Worm (Caenorhabditis elegans): ENCODE measurements around the gene K12H6.2.

K12H6.2 gene

ce11 chrII:2815017-2815416, 327 bp downstream of the K12H6.2 start:
- TF ChIP-seq him-1 (tag; optimal IDR thresholded peaks at IDR 0.05) (no peak), dao-5 (tag; optimal IDR thresholded peaks at IDR 0.05) (no peak), W03F9.2 (tag; optimal IDR thresholded peaks at IDR 0.05) (no peak)

ce11 chrII:2807674-2808206, 7.6 kb downstream of the K12H6.2 start, which contains the start of gene K12H6.12:
K12H6.12 (plus strand) TSS chrII:2808156.
- TF ChIP-seq him-1 (tag; optimal IDR thresholded peaks at IDR 0.05) (no peak), dao-5 (tag; optimal IDR thresholded peaks at IDR 0.05) (no peak)

ce11 chrII:2805566-2805965, 9.8 kb downstream of the K12H6.2 start:
- TF ChIP-seq him-1 (tag; optimal IDR thresholded peaks at IDR 0.05): no peak
- no peak for TF ChIP-seq W03F9.2 (tag; optimal IDR thresholded peaks at IDR 0.05)
- TF ChIP-seq dao-5 (tag; optimal IDR thresholded peaks at IDR 0.05): no peak

DNA sequence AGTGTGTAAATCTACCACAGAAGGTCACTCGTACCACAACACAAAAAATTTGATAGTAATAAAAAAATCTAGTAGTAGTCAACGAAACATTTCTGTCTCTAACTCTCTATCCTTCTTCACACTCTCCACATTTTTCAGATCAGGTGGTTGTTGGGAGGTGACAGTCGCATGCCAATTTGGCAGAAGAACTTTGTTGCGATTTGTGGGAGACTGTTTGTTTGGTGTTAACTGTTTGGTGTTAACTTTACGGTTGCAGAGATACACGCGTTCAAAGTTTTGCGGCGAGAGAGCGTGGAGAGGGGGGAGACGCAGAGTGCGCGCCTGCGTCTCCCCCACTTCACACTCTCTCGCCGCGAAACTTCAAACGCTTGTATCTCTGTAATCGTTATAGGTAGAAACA, 10.4 kb downstream of the K12H6.2 start:
- TF ChIP-seq dao-5 (tag; optimal IDR thresholded peaks at IDR 0.05): no peak
- TF ChIP-seq him-1 (tag; optimal IDR thresholded peaks at IDR 0.05): no peak
- TF ChIP-seq W03F9.2 (tag; optimal IDR thresholded peaks at IDR 0.05): no peak

- TF ChIP-seq dao-5 (tag; optimal IDR thresholded peaks at IDR 0.05) (no peak), him-1 (tag; optimal IDR thresholded peaks at IDR 0.05) (no peak), W03F9.2 (tag; optimal IDR thresholded peaks at IDR 0.05) (no peak)
Measured at ce11 chrII:2804245-2804644, 11.1 kb downstream of the K12H6.2 start.

DNA sequence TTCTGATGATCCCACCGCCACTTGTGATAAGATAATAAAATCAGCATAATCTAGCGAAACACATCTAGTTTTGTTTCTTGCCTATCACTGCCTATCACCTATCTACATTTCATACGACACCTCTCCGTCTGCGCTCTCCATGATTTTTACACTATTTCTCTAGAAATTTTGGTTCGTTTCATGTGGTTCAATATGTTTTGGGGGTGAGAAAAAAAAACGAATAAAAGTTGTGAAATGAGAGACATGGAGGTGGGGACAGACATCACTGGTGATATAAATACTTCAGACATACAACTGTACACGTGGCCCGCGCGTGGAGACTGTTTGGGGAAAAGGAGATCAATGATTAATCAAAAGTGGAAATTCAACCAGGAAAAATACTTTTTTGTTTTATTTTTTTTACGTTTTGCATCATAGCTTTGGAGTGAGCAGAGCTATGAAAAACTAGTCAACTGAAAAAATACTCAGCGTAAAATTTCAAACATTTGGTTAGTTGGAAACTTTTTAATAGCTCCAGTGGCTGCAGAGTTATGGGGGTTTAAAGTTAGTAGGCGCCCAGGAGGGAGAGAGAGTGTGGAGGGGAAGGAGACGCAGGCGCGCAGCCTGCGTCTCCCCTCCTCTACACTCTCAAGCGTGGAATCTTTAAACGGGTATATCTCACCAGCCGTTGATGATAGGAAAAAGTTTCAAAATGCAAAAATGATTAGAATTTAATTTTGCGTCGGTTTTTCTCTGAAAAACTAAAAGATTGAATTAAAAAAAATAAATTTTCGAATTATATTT, 12.3 kb downstream of the K12H6.2 start:
- TF ChIP-seq dao-5 (tag; optimal IDR thresholded peaks at IDR 0.05): no peak

DNA sequence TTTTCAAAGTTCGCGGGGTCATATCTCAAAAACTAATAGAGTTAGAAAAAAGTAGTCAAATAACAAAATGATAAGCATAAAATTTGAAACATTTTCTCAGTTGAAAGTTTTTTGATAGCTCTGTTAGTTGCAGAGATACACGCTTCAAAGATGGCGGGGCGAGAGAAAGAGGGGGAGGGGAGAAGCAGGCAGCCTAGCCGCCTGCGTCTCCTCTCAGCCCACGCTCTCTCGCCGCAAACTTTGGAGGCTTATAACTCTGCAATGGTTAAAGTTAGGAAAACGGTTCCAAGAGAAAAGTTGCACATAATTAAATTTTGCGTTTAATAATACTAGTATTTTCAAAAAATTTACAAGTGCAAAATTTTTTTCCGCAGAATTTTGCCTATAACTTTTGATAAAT, 13.6 kb downstream of the K12H6.2 start:
- TF ChIP-seq W03F9.2 (tag; optimal IDR thresholded peaks at IDR 0.05) (no peak), dao-5 (tag; optimal IDR thresholded peaks at IDR 0.05) (no peak), him-1 (tag; optimal IDR thresholded peaks at IDR 0.05) (no peak)

DNA sequence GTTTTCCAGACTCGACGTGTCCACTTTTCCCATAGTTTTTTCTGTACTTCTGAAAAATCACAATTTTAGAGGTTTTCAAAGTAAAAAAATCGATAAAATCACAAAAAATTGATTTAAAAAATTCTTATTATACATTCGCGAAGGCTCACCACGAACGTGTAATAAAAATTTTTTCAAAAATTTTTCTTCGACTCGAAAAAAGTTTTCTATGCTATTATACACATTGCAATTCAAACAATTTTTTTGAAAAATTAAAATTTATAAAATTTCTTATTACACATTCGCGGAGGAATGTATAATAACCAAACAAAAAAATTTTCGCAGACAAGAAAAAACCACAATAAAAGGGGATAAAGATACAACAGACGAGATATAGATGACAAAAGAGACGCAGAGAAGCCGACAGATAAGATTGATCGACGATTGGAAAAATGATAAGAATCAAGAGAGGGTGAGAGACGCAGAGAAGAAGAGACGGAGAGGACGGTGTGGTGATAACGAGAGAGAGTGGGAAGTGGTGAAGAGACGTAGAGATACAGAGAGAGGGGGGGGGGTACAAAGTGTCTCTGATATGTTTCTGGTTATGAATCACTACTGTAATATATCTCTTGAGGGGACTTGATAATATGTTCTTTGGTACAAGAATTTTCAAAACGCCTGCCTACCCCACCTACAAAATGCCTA, 14.7 kb downstream of the K12H6.2 start, which contains the start of gene nhr-119:
Gene nhr-119, minus strand, starts transcription at position 51 of the 684 bp plus-strand sequence.
- TF ChIP-seq W03F9.2 (tag; optimal IDR thresholded peaks at IDR 0.05) (peak; percentile 38), dao-5 (tag; optimal IDR thresholded peaks at IDR 0.05) (no peak)

DNA sequence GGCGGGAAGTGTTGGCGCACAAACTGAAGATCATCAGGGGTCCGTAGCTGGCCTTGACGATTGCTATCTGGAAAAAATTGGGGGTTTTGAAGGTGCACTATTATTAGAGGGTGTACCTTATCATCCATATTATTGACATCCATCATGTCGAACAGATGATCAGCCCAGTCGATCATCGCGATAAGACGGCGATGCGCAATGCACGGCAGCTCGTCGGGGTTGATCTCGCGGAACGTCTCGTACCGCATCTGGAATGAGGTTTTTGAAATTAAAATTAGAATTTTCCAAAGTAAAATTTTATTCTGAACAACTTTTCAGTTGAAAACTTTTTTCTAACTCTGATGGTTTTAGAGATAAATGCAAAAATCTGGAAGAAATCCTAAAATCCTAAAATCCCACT, 17.4 kb downstream of the K12H6.2 start:
- TF ChIP-seq him-1 (tag; optimal IDR thresholded peaks at IDR 0.05): no peak
- TF ChIP-seq dao-5 (tag; optimal IDR thresholded peaks at IDR 0.05): no peak
- no peak for TF ChIP-seq W03F9.2 (tag; optimal IDR thresholded peaks at IDR 0.05)

DNA sequence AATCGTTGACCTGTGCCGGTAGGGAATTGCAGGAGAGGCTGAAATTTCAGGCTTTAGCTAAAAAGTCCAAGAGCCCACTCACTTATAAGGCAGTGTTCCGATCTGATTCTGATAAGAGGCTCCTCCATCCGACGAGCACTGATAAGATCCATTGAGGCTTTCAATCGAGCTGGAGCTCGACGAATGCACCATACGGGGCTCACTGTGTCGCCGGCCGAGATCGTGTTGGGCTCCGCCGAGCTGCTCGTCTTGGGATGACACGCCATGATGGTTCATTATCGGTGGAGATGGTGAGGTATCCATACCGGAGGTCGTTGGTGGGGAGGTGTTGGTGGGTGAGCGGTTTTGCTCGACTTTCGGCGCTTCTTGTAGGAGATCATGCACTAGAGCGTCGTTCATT, 18.9 kb downstream of the K12H6.2 start:
- TF ChIP-seq dao-5 (tag; optimal IDR thresholded peaks at IDR 0.05) (no peak), W03F9.2 (tag; optimal IDR thresholded peaks at IDR 0.05) (no peak), him-1 (tag; optimal IDR thresholded peaks at IDR 0.05) (no peak)

- TF ChIP-seq W03F9.2 (tag; optimal IDR thresholded peaks at IDR 0.05) (no peak), dao-5 (tag; optimal IDR thresholded peaks at IDR 0.05) (no peak), him-1 (tag; optimal IDR thresholded peaks at IDR 0.05) (no peak)
Measured at ce11 chrII:2795413-2795812, 19.9 kb downstream of the K12H6.2 start.

DNA sequence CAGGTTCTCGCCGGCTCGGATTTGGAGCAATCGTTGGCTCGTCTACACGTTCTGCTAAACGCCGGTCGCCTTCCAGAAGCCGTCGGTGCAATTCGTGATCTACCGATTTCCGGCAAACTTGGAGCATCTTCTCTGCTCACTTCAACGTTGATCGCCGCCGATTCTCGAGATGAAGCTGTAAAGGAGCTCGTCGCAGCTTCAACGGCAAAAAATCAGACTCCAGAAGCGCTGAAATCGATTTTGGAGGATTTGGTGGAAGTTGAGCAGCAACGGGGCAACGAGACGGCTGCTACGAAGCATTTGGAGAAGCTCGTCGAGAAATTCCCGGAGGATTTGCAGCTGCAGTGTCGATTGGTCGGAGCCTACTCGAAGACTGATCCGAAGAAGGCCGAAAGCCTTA, 23.7 kb downstream of the K12H6.2 start:
- TF ChIP-seq him-1 (tag; optimal IDR thresholded peaks at IDR 0.05) (no peak), W03F9.2 (tag; optimal IDR thresholded peaks at IDR 0.05) (no peak), dao-5 (tag; optimal IDR thresholded peaks at IDR 0.05) (no peak)

DNA sequence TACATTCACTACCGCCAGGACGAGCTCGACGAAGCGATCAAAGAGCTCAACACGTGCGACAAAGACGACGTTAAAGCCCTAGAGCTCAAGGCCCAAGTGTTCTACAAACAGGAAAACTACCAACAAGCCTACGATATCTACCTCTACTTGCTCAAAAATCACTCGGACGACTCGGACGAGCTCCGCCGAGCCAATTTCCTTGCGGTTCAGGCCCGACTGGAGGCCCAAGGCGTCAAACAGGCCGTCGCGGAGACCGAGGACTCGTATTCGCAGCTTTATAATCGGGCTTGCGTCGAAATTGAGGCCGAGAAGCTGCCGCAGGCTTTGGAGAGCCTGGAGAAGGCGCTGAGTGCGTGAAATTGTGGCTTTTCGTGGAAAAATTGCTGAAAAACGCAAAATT, 27.5 kb downstream of the K12H6.2 start:
- no peak for TF ChIP-seq dao-5 (tag; optimal IDR thresholded peaks at IDR 0.05)
- no peak for TF ChIP-seq him-1 (tag; optimal IDR thresholded peaks at IDR 0.05)
- no peak for TF ChIP-seq W03F9.2 (tag; optimal IDR thresholded peaks at IDR 0.05)

ce11 chrII:2787031-2787512, 28.3 kb downstream of the K12H6.2 start, which contains the start of the genes F08D12.12 and srpa-72:
F08D12.12 (minus strand) TSS chrII:2787081.
srpa-72 (plus strand) TSS chrII:2787481.
- TF ChIP-seq dao-5 (tag; optimal IDR thresholded peaks at IDR 0.05) (no peak), him-1 (tag; optimal IDR thresholded peaks at IDR 0.05) (no peak), W03F9.2 (tag; optimal IDR thresholded peaks at IDR 0.05) (no peak)
